Fruit fly (Drosophila melanogaster) whole organism, embryonic: Measurements from ENCODE around the gene CG10747.
A peak's percentile ranks its signal among the peaks of the same experiment; 100 is the strongest.

Experiments
- Abd-B ChIP-seq: fragments of 200-800 bp; sonication (Bioruptor generic); optimal IDR thresholded peaks from 2 replicates; lab custom pipeline; 2018; ENCODE audit warnings: missing biosample characterization, mild to moderate bottlenecking, missing genetic modification characterization, moderate library complexity
- Atf3 ChIP-seq: fragments of 200-800 bp; sonication (Bioruptor generic); optimal IDR thresholded peaks from 3 replicates; lab custom pipeline; 2016; ENCODE audit warnings: missing biosample characterization, missing genetic modification characterization
- CG10267 ChIP-seq: fragments of 200-800 bp; sonication (Bioruptor generic); optimal IDR thresholded peaks from 2 replicates; lab custom pipeline; 2018; ENCODE audit warnings: missing biosample characterization, mild to moderate bottlenecking, missing genetic modification characterization, moderate library complexity
- CG10366 ChIP-seq: fragments of 200-800 bp; sonication (Bioruptor generic); IDR thresholded peaks from 2 replicates; pipeline ENCODE4 v1.3.6; 2022; ENCODE audit warnings: missing biosample characterization, missing genetic modification characterization
- CG11247 ChIP-seq: fragments of 200-800 bp; sonication (Bioruptor generic); IDR thresholded peaks from 2 replicates; pipeline ENCODE4 v1.3.6; 2022; ENCODE audit warnings: missing biosample characterization, missing genetic modification characterization
- CG12942 ChIP-seq: fragments of 200-800 bp; sonication (Bioruptor generic); optimal IDR thresholded peaks from 3 replicates; lab custom pipeline; 2016; ENCODE audit warnings: missing biosample characterization, missing genetic modification characterization
- CG13894 ChIP-seq: fragments of 200-800 bp; sonication (Bioruptor generic); optimal IDR thresholded peaks from 3 replicates; lab custom pipeline; 2018; ENCODE audit warnings: missing biosample characterization, mild to moderate bottlenecking, missing genetic modification characterization, moderate library complexity
- CG14050 ChIP-seq: fragments of 200-800 bp; sonication (Bioruptor generic); IDR thresholded peaks from 3 replicates; pipeline ENCODE4 v1.3.6; 2022; ENCODE audit warnings: missing biosample characterization, missing genetic modification characterization
- CG1647 ChIP-seq: fragments of 200-800 bp; sonication (Bioruptor generic); optimal IDR thresholded peaks from 3 replicates; lab custom pipeline; 2016; ENCODE audit warnings: missing biosample characterization, missing genetic modification characterization
- CG16813 ChIP-seq: fragments of 200-800 bp; sonication (Bioruptor generic); IDR thresholded peaks from 3 replicates; pipeline ENCODE4 v1.3.6; 2022; ENCODE audit warnings: missing biosample characterization, missing genetic modification characterization; ENCODE audit not compliant: partially characterized antibody
- CG2199 ChIP-seq: fragments of 200-800 bp; sonication (Bioruptor generic); IDR thresholded peaks from 3 replicates; pipeline ENCODE4 v1.3.6; 2022; ENCODE audit warnings: missing biosample characterization, missing genetic modification characterization
- CG30403 ChIP-seq: fragments of 200-800 bp; sonication (Bioruptor generic); optimal IDR thresholded peaks from 3 replicates; lab custom pipeline; 2016; ENCODE audit warnings: missing biosample characterization, missing genetic modification characterization
- CG31365 ChIP-seq: fragments of 200-800 bp; sonication (Bioruptor generic); optimal IDR thresholded peaks from 2 replicates; lab custom pipeline; 2018; ENCODE audit warnings: missing biosample characterization, mild to moderate bottlenecking, missing genetic modification characterization
- CG32532 ChIP-seq: fragments of 200-800 bp; sonication (Bioruptor generic); IDR thresholded peaks from 2 replicates; pipeline ENCODE4 v1.3.6; 2022; ENCODE audit warnings: missing biosample characterization, missing genetic modification characterization
- CG32772 ChIP-seq: fragments of 200-800 bp; sonication (Bioruptor generic); IDR thresholded peaks from 2 replicates; pipeline ENCODE4 v1.3.6; 2022; ENCODE audit warnings: missing biosample characterization, missing genetic modification characterization
- CG4404 ChIP-seq: fragments of 200-800 bp; sonication (Bioruptor generic); IDR thresholded peaks from 2 replicates; pipeline ENCODE4 v1.3.6; 2022; ENCODE audit warnings: missing biosample characterization, missing genetic modification characterization
- CG5180 ChIP-seq: fragments of 200-800 bp; sonication (Bioruptor generic); optimal IDR thresholded peaks from 3 replicates; lab custom pipeline; 2017; ENCODE audit warnings: missing biosample characterization, missing genetic modification characterization, mild to moderate bottlenecking, moderate library complexity, missing genetic modification reagents
- CG6175 ChIP-seq: fragments of 200-800 bp; sonication (Bioruptor generic); IDR thresholded peaks from 3 replicates; pipeline ENCODE4 v1.3.6; 2022; ENCODE audit warnings: missing biosample characterization, missing genetic modification characterization
- CG6272 ChIP-seq: fragments of 200-800 bp; sonication (Bioruptor generic); IDR thresholded peaks from 2 replicates; pipeline ENCODE4 v1.3.6; 2022; ENCODE audit warnings: missing biosample characterization, missing genetic modification characterization
- CG6813 ChIP-seq: fragments of 200-800 bp; sonication (Bioruptor generic); optimal IDR thresholded peaks from 2 replicates; lab custom pipeline; 2017; ENCODE audit warnings: missing biosample characterization, missing genetic modification characterization, mild to moderate bottlenecking, moderate library complexity, missing genetic modification reagents
- CG8944 ChIP-seq: fragments of 200-800 bp; sonication (Bioruptor generic); optimal IDR thresholded peaks from 3 replicates; lab custom pipeline; 2016; ENCODE audit warnings: missing biosample characterization, missing genetic modification characterization
- Camta ChIP-seq: fragments of 200-800 bp; sonication (Bioruptor generic); optimal IDR thresholded peaks from 2 replicates; lab custom pipeline; 2016; ENCODE audit warnings: missing biosample characterization, missing genetic modification characterization
- CrebB ChIP-seq: fragments of 200-800 bp; sonication (Bioruptor generic); optimal IDR thresholded peaks from 3 replicates; lab custom pipeline; 2018; ENCODE audit warnings: missing biosample characterization, mild to moderate bottlenecking, missing genetic modification characterization
- Ets65A ChIP-seq: fragments of 200-800 bp; sonication (Bioruptor generic); peaks from one replicate; lab custom pipeline; 2016; ENCODE audit warnings: missing biosample characterization, missing genetic modification characterization
- Hmx ChIP-seq: fragments of 200-800 bp; sonication (Bioruptor generic); optimal IDR thresholded peaks from 2 replicates; lab custom pipeline; 2016; ENCODE audit warnings: missing biosample characterization, missing genetic modification characterization
- NFAT ChIP-seq: fragments of 200-800 bp; sonication (Bioruptor generic); IDR thresholded peaks from 2 replicates; pipeline ENCODE4 v1.3.6; 2022; ENCODE audit warnings: missing biosample characterization, missing genetic modification characterization
- Sin3A ChIP-seq: fragments of >200 bp; optimal IDR thresholded peaks from 2 replicates; lab custom pipeline; 2018
- Sry-β ChIP-seq: fragments of 200-800 bp; sonication (Bioruptor generic); optimal IDR thresholded peaks from 2 replicates; lab custom pipeline; 2018; ENCODE audit warnings: missing biosample characterization, mild to moderate bottlenecking, missing genetic modification characterization, moderate library complexity
- Ssrp ChIP-seq: fragments of 200-800 bp; sonication (Bioruptor generic); optimal IDR thresholded peaks from 2 replicates; lab custom pipeline; 2018; ENCODE audit warnings: missing biosample characterization, mild to moderate bottlenecking, missing genetic modification characterization, moderate library complexity
- da ChIP-seq: fragments of 200-800 bp; sonication (Bioruptor generic); optimal IDR thresholded peaks from 2 replicates; lab custom pipeline; 2016; ENCODE audit warnings: missing biosample characterization, missing genetic modification characterization
- en ChIP-seq: fragments of 200-800 bp; sonication (Bioruptor generic); optimal IDR thresholded peaks from 2 replicates; lab custom pipeline; 2016; ENCODE audit warnings: missing biosample characterization, missing genetic modification characterization
- fd64A ChIP-seq: fragments of 200-800 bp; sonication (Bioruptor generic); optimal IDR thresholded peaks from 3 replicates; lab custom pipeline; 2018; ENCODE audit warnings: missing biosample characterization, mild to moderate bottlenecking, missing genetic modification characterization
- gro ChIP-seq: fragments of 200-800 bp; sonication (Bioruptor generic); optimal IDR thresholded peaks from 2 replicates; lab custom pipeline; 2016; ENCODE audit warnings: missing biosample characterization, missing genetic modification characterization
- gsb ChIP-seq: fragments of 200-800 bp; sonication (Bioruptor generic); IDR thresholded peaks from 2 replicates; pipeline ENCODE4 v1.3.6; 2022; ENCODE audit warnings: missing biosample characterization, missing genetic modification characterization
- hbn ChIP-seq: fragments of 200-800 bp; sonication (Bioruptor generic); IDR thresholded peaks from 2 replicates; pipeline ENCODE4 v1.3.6; 2022; ENCODE audit warnings: missing biosample characterization, missing genetic modification characterization; ENCODE audit not compliant: partially characterized antibody
- her ChIP-seq: fragments of 200-800 bp; sonication (Bioruptor generic); optimal IDR thresholded peaks from 2 replicates; lab custom pipeline; 2016; ENCODE audit warnings: missing biosample characterization, missing genetic modification characterization
- hth ChIP-seq: fragments of >200 bp; optimal IDR thresholded peaks from 2 replicates; lab custom pipeline; 2017; ENCODE audit warnings: inconsistent platforms
- jigr1 ChIP-seq: fragments of 200-800 bp; sonication (Bioruptor generic); IDR thresholded peaks from 3 replicates; pipeline ENCODE4 v1.3.6; 2022; ENCODE audit warnings: missing biosample characterization, missing genetic modification characterization
- jumu ChIP-seq: fragments of 200-800 bp; sonication (Bioruptor generic); optimal IDR thresholded peaks from 3 replicates; lab custom pipeline; 2016; ENCODE audit warnings: missing biosample characterization, missing genetic modification characterization
- lbe ChIP-seq: fragments of 200-800 bp; sonication (Bioruptor generic); optimal IDR thresholded peaks from 2 replicates; lab custom pipeline; 2016; ENCODE audit warnings: missing biosample characterization, mild to moderate bottlenecking, missing genetic modification characterization
- lmd ChIP-seq: fragments of 200-800 bp; sonication (Bioruptor generic); IDR thresholded peaks from 2 replicates; pipeline ENCODE4 v1.3.6; 2022; ENCODE audit warnings: missing biosample characterization, missing genetic modification characterization
- prd ChIP-seq, 3 experiments: fragments of >200 bp in 2 of 3; fragments of 200-800 bp in 1 of 3; sonication (Bioruptor generic) in 1 of 3; optimal IDR thresholded peaks in 2 of 3; IDR thresholded peaks in 1 of 3; 2 replicates in 2 of 3; 3 replicates in 1 of 3; pipeline versions ENCODE4 v1.3.6 to Lab custom; 2017 to 2022; ENCODE audit warnings: missing biosample characterization in 1 of 3, missing genetic modification characterization in 1 of 3
- pum ChIP-seq: fragments of 200-800 bp; sonication (Bioruptor generic); optimal IDR thresholded peaks from 2 replicates; lab custom pipeline; 2016; ENCODE audit warnings: missing biosample characterization, missing genetic modification characterization
- ro ChIP-seq: fragments of 200-800 bp; sonication (Bioruptor generic); IDR thresholded peaks from 2 replicates; pipeline ENCODE4 v1.3.6; 2022; ENCODE audit warnings: missing biosample characterization, missing genetic modification characterization
- sd ChIP-seq: fragments of 200-800 bp; sonication (Bioruptor generic); optimal IDR thresholded peaks from 3 replicates; lab custom pipeline; 2018; ENCODE audit warnings: missing biosample characterization, mild to moderate bottlenecking, missing genetic modification characterization, moderate library complexity
- seq ChIP-seq: fragments of 200-800 bp; sonication (Bioruptor generic); IDR thresholded peaks from 2 replicates; pipeline ENCODE4 v1.3.6; 2022; ENCODE audit warnings: missing biosample characterization, missing genetic modification characterization
- stwl ChIP-seq: fragments of 200-800 bp; sonication (Bioruptor generic); optimal IDR thresholded peaks from 3 replicates; lab custom pipeline; 2018; ENCODE audit warnings: missing biosample characterization, mild to moderate bottlenecking, missing genetic modification characterization, moderate library complexity
- tgo ChIP-seq: fragments of 200-800 bp; sonication (Bioruptor generic); IDR thresholded peaks from 3 replicates; pipeline ENCODE4 v1.3.6; 2022; ENCODE audit warnings: missing biosample characterization, missing genetic modification characterization
- tll ChIP-seq, 2 experiments: fragments of 200-800 bp in 1 of 2; fragments of >200 bp in 1 of 2; sonication (Bioruptor generic) in 1 of 2; optimal IDR thresholded peaks; 2 replicates each; lab custom pipeline; 2017 to 2019; ENCODE audit warnings: missing biosample characterization in 2 of 2, missing genetic modification characterization in 2 of 2, mild to moderate bottlenecking in 1 of 2, moderate library complexity in 1 of 2
- vfl ChIP-seq: fragments of 200-800 bp; sonication (Bioruptor generic); optimal IDR thresholded peaks from 2 replicates; lab custom pipeline; 2016; ENCODE audit warnings: missing biosample characterization, missing genetic modification characterization

CG10747 gene

dm6 chr2L:20082965-20083855, 7.9 kb downstream of the CG10747 start (continued):
- TF ChIP-seq hbn (GFP tag; lab: Robert Waterston, UW) (no peak), NFAT (GFP tag; lab: Robert Waterston, UW) (no peak), CG12942 (no peak), ro (GFP tag; lab: Robert Waterston, UW) (no peak), Camta (peak; percentile 1), CrebB (no peak), CG10267 (tag; lab: Kevin White, UChicago) (no peak), hth (lab: Kevin White, UChicago) (no peak), CG8944 (GFP tag; lab: Kevin White, UChicago) (no peak), jigr1 (no peak), vfl (GFP tag; lab: Kevin White, UChicago) (no peak), tgo (GFP tag; lab: Robert Waterston, UW) (no peak), stwl (tag; lab: Kevin White, UChicago) (no peak), CG6272 (GFP tag; lab: Robert Waterston, UW) (no peak), CG14050 (GFP tag; lab: Robert Waterston, UW) (no peak), gsb (GFP tag; lab: Robert Waterston, UW) (no peak), Abd-B (no peak), CG6175 (GFP tag; lab: Robert Waterston, UW) (peak; percentile 40; the same call in 1 of the 3 replicates), CG32772 (GFP tag; lab: Robert Waterston, UW) (no peak), CG10366 (GFP tag; lab: Robert Waterston, UW) (peak; percentile 24; the same call in 1 of the 2 replicates), pum (no peak), tll (GFP tag; optimal IDR thresholded peaks at IDR 0.05; lab: Kevin White, UChicago) (no peak), da (GFP tag; lab: Kevin White, UChicago) (no peak), Ets65A (GFP tag; lab: Kevin White, UChicago) (peak; percentile 66), sd (tag; lab: Kevin White, UChicago) (no peak), CG16813 (0 out of 3 replicates have a peak, but pooled peaks have one; percentile 28), CG32532 (GFP tag; lab: Robert Waterston, UW) (0 out of 2 replicates have a peak, but pooled peaks have one; percentile 15), CG1647 (no peak), CG5180 (GFP tag; lab: Kevin White, UChicago) (peak; percentile 21), CG31365 (no peak), Atf3 (GFP tag; lab: Kevin White, UChicago) (no peak), her (no peak), CG30403 (GFP tag; lab: Kevin White, UChicago) (peak; percentile 6), CG11247 (GFP tag; lab: Robert Waterston, UW) (no peak), fd64A (GFP tag; lab: Kevin White, UChicago) (no peak), lmd (GFP tag; lab: Robert Waterston, UW) (no peak; the same call in 1 of the 2 replicates), lbe (GFP tag; lab: Kevin White, UChicago) (peak; percentile 47), CG4404 (no peak), seq (GFP tag; lab: Robert Waterston, UW) (0 out of 2 replicates have a peak, but pooled peaks have one; percentile 28), Ssrp (tag; lab: Kevin White, UChicago) (peak; percentile 24), Sry-β (no peak), jumu (no peak), Sin3A (no peak), prd (optimal IDR thresholded peaks at IDR 0.05; lab: Kevin White, UChicago) (no peak), prd (GFP tag; IDR thresholded peaks at IDR 0.05; lab: Robert Waterston, UW) (peak; percentile 18; the same call in 1 of the 3 replicates), CG13894 (tag; lab: Kevin White, UChicago) (no peak), Hmx (GFP tag; lab: Kevin White, UChicago) (no peak), gro (no peak), CG6813 (no peak), en (GFP tag; lab: Kevin White, UChicago) (no peak), CG2199 (no peak; the same call in 2 of the 3 replicates)
